Worm (Caenorhabditis elegans): ENCODE data around the gene prx-19.

DNA sequence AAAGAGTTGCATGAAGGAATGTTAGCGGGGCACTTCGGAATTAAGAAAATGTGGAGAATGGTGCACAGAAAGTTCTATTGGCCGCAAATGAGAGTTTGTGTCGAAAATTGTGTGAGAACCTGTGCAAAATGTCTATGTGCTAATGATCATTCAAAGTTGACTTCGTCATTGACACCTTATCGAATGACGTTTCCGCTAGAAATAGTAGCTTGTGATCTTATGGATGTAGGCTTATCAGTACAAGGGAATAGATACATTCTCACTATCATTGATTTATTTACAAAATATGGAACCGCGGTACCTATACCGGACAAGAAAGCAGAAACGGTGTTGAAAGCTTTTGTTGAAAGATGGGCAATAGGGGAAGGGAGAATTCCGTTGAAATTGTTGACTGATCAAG lies 49.4 kb upstream of the prx-19 start:
- TF ChIP-seq W03F9.2 (tag; optimal IDR thresholded peaks at IDR 0.05), result no peak
- TF ChIP-seq dao-5 (tag; optimal IDR thresholded peaks at IDR 0.05), result no peak

Data from whole organism, L4/young adult.